Fruit fly (Drosophila melanogaster) whole organism, embryonic: ENCODE measurements around the gene CG3149.
A peak's percentile ranks its signal among the peaks of the same experiment; 100 is the strongest.

Source experiments
- Antp ChIP-seq: fragments of 200-800 bp; sonication (Bioruptor generic); optimal IDR thresholded peaks from 3 replicates; lab custom pipeline; 2016; ENCODE audit warnings: missing biosample characterization, missing genetic modification characterization
- CG10979 ChIP-seq: fragments of 200-800 bp; sonication (Bioruptor generic); optimal IDR thresholded peaks from 2 replicates; lab custom pipeline; 2018; ENCODE audit warnings: missing biosample characterization, mild to moderate bottlenecking, missing genetic modification characterization, moderate library complexity
- CG11504 ChIP-seq: fragments of 200-800 bp; sonication (Bioruptor generic); optimal IDR thresholded peaks from 3 replicates; lab custom pipeline; 2019; ENCODE audit warnings: missing biosample characterization, mild to moderate bottlenecking, missing genetic modification characterization, moderate library complexity
- CG13296 ChIP-seq: fragments of 200-800 bp; sonication (Bioruptor generic); optimal IDR thresholded peaks from 3 replicates; lab custom pipeline; 2018; ENCODE audit warnings: missing biosample characterization, mild to moderate bottlenecking, missing genetic modification characterization
- CG13624 ChIP-seq: fragments of 200-800 bp; sonication (Bioruptor generic); optimal IDR thresholded peaks from 2 replicates; lab custom pipeline; 2016; ENCODE audit warnings: missing biosample characterization, missing genetic modification characterization
- CG14014 ChIP-seq: fragments of 200-800 bp; sonication (Bioruptor generic); IDR thresholded peaks from 2 replicates; pipeline ENCODE4 v1.3.6; 2022; ENCODE audit warnings: missing biosample characterization, missing genetic modification characterization
- CG15479 ChIP-seq: fragments of 200-800 bp; sonication (Bioruptor generic); optimal IDR thresholded peaks from 3 replicates; lab custom pipeline; 2019; ENCODE audit warnings: missing biosample characterization, mild to moderate bottlenecking, missing genetic modification characterization, moderate library complexity
- CG16813 ChIP-seq: fragments of 200-800 bp; sonication (Bioruptor generic); IDR thresholded peaks from 3 replicates; pipeline ENCODE4 v1.3.6; 2022; ENCODE audit warnings: missing biosample characterization, missing genetic modification characterization; ENCODE audit not compliant: partially characterized antibody
- CG18262 ChIP-seq: fragments of 200-800 bp; optimal IDR thresholded peaks from 3 replicates; lab custom pipeline; 2019; ENCODE audit warnings: missing biosample characterization, mild to moderate bottlenecking, missing genetic modification characterization, moderate library complexity
- CG18619 ChIP-seq: fragments of 200-800 bp; sonication (Bioruptor generic); optimal IDR thresholded peaks from 3 replicates; lab custom pipeline; 2017; ENCODE audit warnings: missing biosample characterization, mild to moderate bottlenecking, missing genetic modification characterization
- CG31224 ChIP-seq: fragments of 200-800 bp; sonication (Bioruptor generic); IDR thresholded peaks from 2 replicates; pipeline ENCODE4 v1.3.6; 2022; ENCODE audit warnings: missing biosample characterization, missing genetic modification characterization
- CG3163 ChIP-seq: fragments of 200-800 bp; sonication (Bioruptor generic); optimal IDR thresholded peaks from 3 replicates; lab custom pipeline; 2016; ENCODE audit warnings: missing biosample characterization, missing genetic modification characterization
- CG4360 ChIP-seq: fragments of 200-800 bp; sonication (Bioruptor generic); IDR thresholded peaks from 2 replicates; pipeline ENCODE4 v1.3.6; 2022; ENCODE audit warnings: missing biosample characterization, missing genetic modification characterization
- CG4820 ChIP-seq: fragments of 200-800 bp; sonication (Bioruptor generic); optimal IDR thresholded peaks from 3 replicates; lab custom pipeline; 2016; ENCODE audit warnings: missing biosample characterization, missing genetic modification characterization
- CG7357 ChIP-seq: fragments of 200-800 bp; sonication (Bioruptor generic); IDR thresholded peaks from 3 replicates; pipeline ENCODE4 v1.3.6; 2022; ENCODE audit warnings: missing biosample characterization, missing genetic modification characterization
- CG7372 ChIP-seq: fragments of 200-800 bp; sonication (Bioruptor generic); IDR thresholded peaks from 2 replicates; pipeline ENCODE4 v1.3.6; 2022; ENCODE audit warnings: missing biosample characterization, missing genetic modification characterization
- CG8089 ChIP-seq: fragments of 200-800 bp; sonication (Bioruptor generic); optimal IDR thresholded peaks from 3 replicates; lab custom pipeline; 2016; ENCODE audit warnings: missing biosample characterization, missing genetic modification characterization
- CG8290 ChIP-seq, 3 experiments: fragments of 200-800 bp; sonication (Bioruptor generic); optimal IDR thresholded peaks; 2 replicates each; lab custom pipeline; 2016 to 2019; ENCODE audit warnings: missing biosample characterization in 3 of 3, missing genetic modification characterization in 3 of 3, mild to moderate bottlenecking in 2 of 3, moderate library complexity in 1 of 3
- Camta ChIP-seq: fragments of 200-800 bp; sonication (Bioruptor generic); optimal IDR thresholded peaks from 2 replicates; lab custom pipeline; 2016; ENCODE audit warnings: missing biosample characterization, missing genetic modification characterization
- Dbx ChIP-seq: fragments of 200-800 bp; sonication (Bioruptor generic); IDR thresholded peaks from 3 replicates; pipeline ENCODE4 v1.3.6; 2022; ENCODE audit warnings: missing biosample characterization, missing genetic modification characterization
- Dip2 ChIP-seq: fragments of 200-800 bp; sonication (Bioruptor generic); IDR thresholded peaks from 2 replicates; pipeline ENCODE4 v1.3.6; 2022; ENCODE audit warnings: missing biosample characterization, missing genetic modification characterization
- HLH3B ChIP-seq: fragments of 200-800 bp; sonication (Bioruptor generic); IDR thresholded peaks from 2 replicates; pipeline ENCODE4 v1.3.6; 2022; ENCODE audit warnings: missing biosample characterization, missing genetic modification characterization
- HLH54F ChIP-seq: fragments of 200-800 bp; sonication (Bioruptor generic); optimal IDR thresholded peaks from 3 replicates; lab custom pipeline; 2016; ENCODE audit warnings: missing biosample characterization, missing genetic modification characterization
- HmgZ ChIP-seq: fragments of 200-800 bp; sonication (Bioruptor generic); optimal IDR thresholded peaks from 2 replicates; lab custom pipeline; 2018; ENCODE audit warnings: missing biosample characterization, mild to moderate bottlenecking, missing genetic modification characterization
- Med ChIP-seq: fragments of 200-800 bp; sonication (Bioruptor generic); peaks from one replicate; lab custom pipeline; 2016; ENCODE audit warnings: missing biosample characterization, missing genetic modification characterization, mild to moderate bottlenecking, inconsistent platforms, moderate library complexity
- Myb ChIP-seq: fragments of 200-800 bp; sonication (Bioruptor generic); optimal IDR thresholded peaks from 2 replicates; lab custom pipeline; 2016; ENCODE audit warnings: missing biosample characterization, missing genetic modification characterization
- Oaz ChIP-seq: fragments of 200-800 bp; sonication (Bioruptor generic); IDR thresholded peaks from 2 replicates; pipeline ENCODE4 v1.3.6; 2022; ENCODE audit warnings: missing biosample characterization, missing genetic modification characterization
- PHDP ChIP-seq: fragments of 200-800 bp; sonication (Bioruptor generic); optimal IDR thresholded peaks from 3 replicates; lab custom pipeline; 2018; ENCODE audit warnings: missing biosample characterization, mild to moderate bottlenecking, missing genetic modification characterization, moderate library complexity
- Ptx1 ChIP-seq: fragments of 200-800 bp; sonication (Bioruptor generic); IDR thresholded peaks from 2 replicates; pipeline ENCODE4 v1.3.6; 2022; ENCODE audit warnings: missing biosample characterization, missing genetic modification characterization
- Ravus ChIP-seq: fragments of 200-800 bp; sonication (Bioruptor generic); IDR thresholded peaks from 2 replicates; pipeline ENCODE4 v1.3.6; 2022; ENCODE audit warnings: missing biosample characterization, missing genetic modification characterization
- Rfx ChIP-seq: fragments of 200-800 bp; sonication (Bioruptor generic); IDR thresholded peaks from 2 replicates; pipeline ENCODE4 v1.3.6; 2022; ENCODE audit warnings: missing biosample characterization, missing genetic modification characterization
- Trl ChIP-seq, 3 experiments: fragments of >200 bp in 2 of 3; fragments of 200-800 bp in 1 of 3; sonication (Bioruptor generic) in 1 of 3; optimal IDR thresholded peaks; 2 replicates in 1 of 3; 3 replicates in 2 of 3; lab custom pipeline; 2016 to 2017; ENCODE audit warnings: missing biosample characterization in 1 of 3, missing genetic modification characterization in 1 of 3
- amos ChIP-seq: fragments of 200-800 bp; sonication (Bioruptor generic); IDR thresholded peaks from 2 replicates; pipeline ENCODE4 v1.3.6; 2022; ENCODE audit warnings: missing biosample characterization, missing genetic modification characterization; ENCODE audit not compliant: partially characterized antibody
- cg ChIP-seq: fragments of 200-800 bp; sonication (Bioruptor generic); optimal IDR thresholded peaks from 3 replicates; lab custom pipeline; 2019; ENCODE audit warnings: missing biosample characterization, mild to moderate bottlenecking, missing genetic modification characterization, moderate library complexity
- chinmo ChIP-seq: fragments of 200-800 bp; sonication (Bioruptor generic); IDR thresholded peaks from 4 replicates; pipeline ENCODE4 v1.3.6; 2022; ENCODE audit warnings: missing biosample characterization, missing genetic modification characterization; ENCODE audit not compliant: partially characterized antibody
- da ChIP-seq: fragments of 200-800 bp; sonication (Bioruptor generic); optimal IDR thresholded peaks from 2 replicates; lab custom pipeline; 2016; ENCODE audit warnings: missing biosample characterization, missing genetic modification characterization
- grn ChIP-seq: fragments of 200-800 bp; sonication (Bioruptor generic); optimal IDR thresholded peaks from 3 replicates; lab custom pipeline; 2017; ENCODE audit warnings: missing biosample characterization, missing genetic modification characterization
- gro ChIP-seq: fragments of 200-800 bp; sonication (Bioruptor generic); optimal IDR thresholded peaks from 2 replicates; lab custom pipeline; 2016; ENCODE audit warnings: missing biosample characterization, missing genetic modification characterization
- her ChIP-seq: fragments of 200-800 bp; sonication (Bioruptor generic); optimal IDR thresholded peaks from 2 replicates; lab custom pipeline; 2016; ENCODE audit warnings: missing biosample characterization, missing genetic modification characterization
- insv ChIP-seq, 2 experiments: fragments of 200-800 bp; sonication (Bioruptor generic); optimal IDR thresholded peaks; 3 replicates each; lab custom pipeline; 2016 to 2018; ENCODE audit warnings: missing biosample characterization in 2 of 2, missing genetic modification characterization in 2 of 2
- lilli ChIP-seq: fragments of 200-800 bp; sonication (Bioruptor generic); optimal IDR thresholded peaks from 3 replicates; lab custom pipeline; 2016; ENCODE audit warnings: missing biosample characterization, missing genetic modification characterization
- nerfin-1 ChIP-seq: fragments of 200-800 bp; sonication (Bioruptor generic); optimal IDR thresholded peaks from 3 replicates; lab custom pipeline; 2019; ENCODE audit warnings: missing biosample characterization, mild to moderate bottlenecking, missing genetic modification characterization, moderate library complexity
- p53 ChIP-seq: fragments of 200-800 bp; sonication (Bioruptor generic); optimal IDR thresholded peaks from 2 replicates; lab custom pipeline; 2016; ENCODE audit warnings: missing biosample characterization, missing genetic modification characterization
- pfk ChIP-seq: fragments of 200-800 bp; sonication (Bioruptor generic); optimal IDR thresholded peaks from 2 replicates; lab custom pipeline; 2018; ENCODE audit warnings: missing biosample characterization, mild to moderate bottlenecking, missing genetic modification characterization, moderate library complexity
- sim ChIP-seq: fragments of 200-800 bp; sonication (Bioruptor generic); IDR thresholded peaks from 2 replicates; pipeline ENCODE4 v1.3.6; 2022; ENCODE audit warnings: missing biosample characterization, missing genetic modification characterization
- trh ChIP-seq: fragments of 200-800 bp; sonication (Bioruptor generic); optimal IDR thresholded peaks from 2 replicates; lab custom pipeline; 2016; ENCODE audit warnings: missing biosample characterization, missing genetic modification characterization

CG3149 gene

dm6 chrX:5695035-5695434, at the start of gene CG3149 (continued):
- TF ChIP-seq Oaz (GFP tag; lab: Robert Waterston, UW) (no peak), CG14014 (GFP tag; lab: Robert Waterston, UW) (no peak), Dbx (GFP tag; lab: Robert Waterston, UW) (no peak), amos (GFP tag; lab: Robert Waterston, UW) (peak; percentile 71; the same call in 1 of the 2 replicates), insv (GFP tag; optimal IDR thresholded peaks at IDR 0.05; lab: Kevin White, UChicago) (no peak), Myb (peak; percentile 11), HLH3B (GFP tag; lab: Robert Waterston, UW) (no peak), Ravus (GFP tag; lab: Robert Waterston, UW) (no peak)

dm6 chrX:5744277-5744846, 49.4 kb upstream of the CG3149 start:
- peak; percentile 99 for TF ChIP-seq pfk (GFP tag; lab: Kevin White, UChicago)
- TF ChIP-seq cg (GFP tag; lab: Kevin White, UChicago) = peak; percentile 60
- peak; percentile 50; the same call in 1 of the 2 replicates for TF ChIP-seq CG7372 (GFP tag; lab: Robert Waterston, UW)
- no peak for TF ChIP-seq CG8089
- TF ChIP-seq CG8290 (GFP tag; optimal IDR thresholded peaks at IDR 0.05; lab: Kevin White, UChicago) = no peak
- TF ChIP-seq CG8290 (tag; optimal IDR thresholded peaks at IDR 0.05; lab: Kevin White, UChicago) = peak in 1 of 2 experiments; percentile 65
- TF ChIP-seq CG4360 = peak; percentile 93
- peak; percentile 22 to 48 for TF ChIP-seq Trl (optimal IDR thresholded peaks at IDR 0.05; lab: Kevin White, UChicago)
- TF ChIP-seq Trl (GFP tag; optimal IDR thresholded peaks at IDR 0.05; lab: Kevin White, UChicago) = no peak
- peak; percentile 90 for TF ChIP-seq grn (GFP tag; lab: Kevin White, UChicago)
- TF ChIP-seq CG3163 (GFP tag; lab: Kevin White, UChicago) = peak; percentile 83
- TF ChIP-seq chinmo (GFP tag; lab: Robert Waterston, UW) = 0 out of 4 replicates have a peak, but pooled peaks have one; percentile 29
- peak; percentile 84 for TF ChIP-seq CG15479 (GFP tag; lab: Kevin White, UChicago)
- TF ChIP-seq sim (GFP tag; lab: Robert Waterston, UW) = no peak
- no peak for TF ChIP-seq CG4820
- no peak for TF ChIP-seq CG31224 (GFP tag; lab: Robert Waterston, UW)
- peak; percentile 39 for TF ChIP-seq CG11504 (tag; lab: Kevin White, UChicago)
- no peak for TF ChIP-seq HLH54F (GFP tag; lab: Kevin White, UChicago)
- no peak for TF ChIP-seq trh (GFP tag; lab: Kevin White, UChicago)

DNA sequence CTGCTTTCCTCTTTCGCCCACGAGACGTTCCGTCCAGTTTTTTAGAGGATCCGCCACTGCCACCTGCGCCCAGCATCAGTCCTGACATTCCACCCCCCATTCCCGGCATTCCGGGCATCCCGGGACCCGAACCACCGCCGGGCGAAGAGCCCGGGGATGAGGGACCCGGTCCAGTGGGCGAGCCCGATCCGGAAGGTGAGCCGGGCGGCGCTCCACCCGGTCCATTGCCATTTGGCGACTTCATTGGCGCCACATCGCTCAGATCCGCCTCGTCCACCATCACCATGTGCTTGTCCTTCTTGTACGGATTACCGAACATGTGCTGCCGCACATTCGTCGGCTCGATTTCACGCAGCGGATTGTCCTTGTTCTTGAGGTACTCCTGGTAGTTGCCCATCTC, 46.6 kb upstream of the CG3149 start:
- TF ChIP-seq CG13624 (GFP tag; lab: Kevin White, UChicago) (no peak), Med (GFP tag; lab: Kevin White, UChicago) (peak; percentile 54), PHDP (no peak), gro (no peak)

DNA sequence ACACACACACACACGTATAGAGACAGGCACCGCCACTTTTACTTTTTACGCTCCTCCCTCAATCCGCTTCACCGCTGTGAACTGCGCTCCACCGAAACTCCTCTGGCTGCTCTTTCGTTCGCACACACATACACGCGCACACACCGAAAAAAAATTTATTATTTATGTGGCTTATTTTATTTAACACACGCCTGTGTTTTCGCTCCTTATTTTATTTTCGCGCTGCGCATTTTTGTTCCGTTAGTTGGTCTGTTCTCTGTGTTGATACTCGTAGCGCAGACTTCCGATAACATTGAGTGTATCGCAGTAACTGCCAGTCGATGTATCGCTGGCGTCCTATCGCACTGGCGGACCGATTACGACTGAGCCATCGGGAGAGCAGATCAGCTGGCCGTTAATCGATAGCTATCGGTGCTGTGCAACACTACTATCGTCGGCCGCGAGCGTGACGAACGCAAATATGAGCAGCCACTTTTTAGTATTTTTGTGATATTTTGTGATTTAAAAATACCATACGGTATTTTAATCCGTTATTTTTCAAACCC, 42.7 kb upstream of the CG3149 start, which contains the start of gene Snx27:
Gene Snx27 (minus strand): TSS at position 356 of the 545 bp plus-strand sequence.
- TF ChIP-seq CG13296 (GFP tag; lab: Kevin White, UChicago) = no peak
- peak; percentile 6 for TF ChIP-seq CG18262 (tag; lab: Kevin White, UChicago)
- TF ChIP-seq CG10979 (tag; lab: Kevin White, UChicago) = peak; percentile 5
- peak; percentile 79 for TF ChIP-seq Rfx (GFP tag; lab: Robert Waterston, UW)
- TF ChIP-seq CG18619 (GFP tag; lab: Kevin White, UChicago) = no peak
- TF ChIP-seq lilli (GFP tag; lab: Kevin White, UChicago) = peak; percentile 58
- TF ChIP-seq HmgZ (tag; lab: Kevin White, UChicago) = peak; percentile 82
- no peak for TF ChIP-seq Dip2 (GFP tag; lab: Robert Waterston, UW)
- TF ChIP-seq Antp (GFP tag; lab: Kevin White, UChicago) = peak; percentile 64
- peak; percentile 75 for TF ChIP-seq p53
- TF ChIP-seq nerfin-1 (tag; lab: Kevin White, UChicago) = no peak
- TF ChIP-seq da (GFP tag; lab: Kevin White, UChicago) = no peak
- TF ChIP-seq CG16813 (GFP tag; lab: Robert Waterston, UW) = peak; percentile 100
- TF ChIP-seq CG7357 = no peak
- peak; percentile 34; the same call in 1 of the 2 replicates for TF ChIP-seq HLH3B (GFP tag; lab: Robert Waterston, UW)
- peak; percentile 100 for TF ChIP-seq her (GFP tag; lab: Kevin White, UChicago)
- TF ChIP-seq Camta (GFP tag; lab: Kevin White, UChicago) = peak; percentile 6
- TF ChIP-seq Ptx1 (GFP tag; lab: Robert Waterston, UW) = peak; percentile 54
